Worm (Caenorhabditis elegans) whole organism, dauer: ENCODE measurements around the gene clec-226.

Experiments used
- unc-62 ChIP-seq: sonication (generic microtip); optimal IDR thresholded peaks from 2 replicates; lab custom pipeline; 2017; ENCODE audit warnings: missing biosample characterization, missing genetic modification reagents, missing genetic modification characterization

clec-226 gene

DNA sequence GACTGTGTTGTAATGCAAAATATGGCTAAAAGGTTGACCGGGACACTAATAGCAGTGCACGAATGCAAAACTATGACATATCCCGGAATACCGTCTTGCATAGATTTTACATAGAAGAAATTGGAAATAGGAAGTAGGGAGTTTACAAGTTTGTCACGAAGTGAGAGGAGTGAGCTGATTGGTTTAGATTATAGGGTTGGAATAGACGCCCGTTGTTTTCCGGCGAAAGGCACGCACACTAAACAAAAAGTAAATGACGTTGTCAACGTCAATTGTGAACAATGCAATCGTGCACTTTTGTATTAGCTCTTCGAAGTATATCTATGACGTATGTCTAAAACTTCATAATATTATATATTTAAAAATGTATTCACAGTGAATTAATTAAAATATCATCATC, 14.1 kb downstream of the clec-226 start, which contains the start of gene srh-24:
TSS of gene srh-24 (minus strand) at position 101 of the 400 bp plus-strand sequence.
- no peak for TF ChIP-seq unc-62 (GFP tag; lab: Kevin White, UChicago)

ce11 chrV:13961927-13962419, 15.2 kb downstream of the clec-226 start, which contains the start of the genes algn-13 and R10D12.13:
algn-13 (minus strand) TSS chrV:13961977.
R10D12.13 (plus strand) TSS chrV:13962417.
- TF ChIP-seq unc-62 (GFP tag; lab: Kevin White, UChicago) = no peak

- TF ChIP-seq unc-62 (GFP tag; lab: Kevin White, UChicago) = no peak
Measured at ce11 chrV:13963279-13963976, 16.7 kb downstream of the clec-226 start, which contains the start of gene sao-1. sao-1 (plus strand) TSS chrV:13963926.

DNA sequence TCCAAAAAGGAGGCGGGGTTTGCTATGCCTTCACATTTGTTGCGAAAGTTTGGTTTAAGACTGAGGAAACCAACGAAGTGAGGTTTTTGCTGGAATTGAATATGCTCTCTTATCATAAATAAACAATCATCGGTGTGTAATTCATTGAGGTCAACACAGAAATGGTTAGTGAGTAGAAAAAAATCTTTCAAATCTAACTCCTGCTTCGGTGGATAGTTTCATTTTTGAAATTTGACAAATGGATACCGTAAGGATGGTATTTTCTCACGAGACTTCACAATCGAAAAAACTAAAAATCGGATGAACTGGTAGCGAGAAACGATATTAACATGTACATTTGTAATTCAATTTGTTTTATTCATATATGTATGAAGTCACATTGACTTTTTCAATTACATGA, 34.0 kb downstream of the clec-226 start, which contains the start of gene eol-1:
TSS of gene eol-1 (minus strand) at position 101 of the 400 bp plus-strand sequence.
- TF ChIP-seq unc-62 (GFP tag; lab: Kevin White, UChicago) = no peak

DNA sequence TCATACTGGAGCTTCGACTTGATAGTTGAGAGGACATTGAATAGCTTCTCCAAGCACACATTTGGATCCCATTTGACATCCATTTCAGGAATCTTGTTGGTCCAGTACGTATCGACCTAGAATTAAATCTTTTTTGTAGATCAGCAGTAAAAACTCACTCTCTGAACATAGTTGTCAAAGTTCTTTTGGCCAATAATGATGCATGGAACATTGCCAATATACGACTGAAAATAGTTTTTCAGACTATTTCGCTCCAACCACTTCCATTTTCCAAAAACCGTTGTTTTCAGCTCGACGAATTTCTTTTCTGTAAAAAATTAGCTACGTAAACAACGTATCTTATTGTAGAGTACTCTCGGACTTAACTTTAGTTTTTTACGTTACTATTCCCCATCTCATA, 34.9 kb downstream of the clec-226 start:
- TF ChIP-seq unc-62 (GFP tag; lab: Kevin White, UChicago) = no peak

DNA sequence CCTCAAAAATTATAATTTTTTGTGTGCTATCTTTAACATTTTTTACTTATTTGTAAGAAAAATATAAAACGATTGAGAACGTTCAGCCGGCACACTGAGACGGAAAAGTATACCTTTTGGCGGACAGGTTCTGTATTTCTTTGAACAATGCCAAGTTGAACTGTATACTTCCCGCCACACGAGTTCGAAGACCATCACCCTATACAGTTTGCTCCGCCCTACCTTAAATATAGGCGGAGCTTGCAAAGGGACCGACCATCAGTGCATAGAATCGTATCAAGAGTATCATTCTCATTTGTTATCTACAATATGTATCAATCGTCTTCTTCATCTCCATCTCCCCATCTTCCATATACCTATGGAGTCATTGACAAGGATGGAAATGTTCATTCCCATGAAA, 38.1 kb downstream of the clec-226 start, which contains the start of gene end-1:
TSS of gene end-1 (plus strand) at position 301 of the 400 bp plus-strand sequence.
- TF ChIP-seq unc-62 (GFP tag; lab: Kevin White, UChicago) = no peak

- no peak for TF ChIP-seq unc-62 (GFP tag; lab: Kevin White, UChicago)
Measured at ce11 chrV:13986823-13987222, 40.1 kb downstream of the clec-226 start.

- TF ChIP-seq unc-62 (GFP tag; lab: Kevin White, UChicago) = no peak
Measured at ce11 chrV:13992485-13992884, 45.7 kb downstream of the clec-226 start, which contains the start of gene droe-4. droe-4 (plus strand) TSS chrV:13992656.

- no peak for TF ChIP-seq unc-62 (GFP tag; lab: Kevin White, UChicago)
Measured at ce11 chrV:13993478-13993877, 46.7 kb downstream of the clec-226 start.
